Fruit fly (Drosophila melanogaster) whole organism, larva: ENCODE measurements around the gene CG31019.

Experiments used
- noc ChIP-seq: fragments of 200-800 bp; sonication (Bioruptor generic); optimal IDR thresholded peaks from 3 replicates; lab custom pipeline; 2019; ENCODE audit warnings: missing biosample characterization, mild to moderate bottlenecking, missing genetic modification characterization, moderate library complexity

CG31019 gene

DNA sequence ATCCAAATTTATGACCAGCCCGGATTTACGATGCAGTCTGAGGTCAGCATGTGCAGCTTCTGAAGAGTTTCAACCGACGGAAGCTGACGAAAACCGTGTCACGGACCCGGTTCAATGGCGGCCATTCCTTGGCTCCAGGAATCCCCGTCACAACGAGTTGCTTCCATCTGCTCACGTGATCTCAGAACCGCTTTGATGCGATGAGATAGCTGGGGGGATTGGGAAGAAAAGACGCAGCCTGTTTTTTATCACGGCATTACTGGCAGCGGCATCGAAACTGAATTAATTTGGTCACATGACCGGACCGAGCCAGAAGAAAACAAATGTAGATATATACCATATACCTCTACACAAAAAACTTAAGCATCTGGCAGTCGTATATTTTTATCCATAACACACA, 6.0 kb upstream of the CG31019 start:
- TF ChIP-seq noc (tag; lab: Kevin White, UChicago) = no peak

DNA sequence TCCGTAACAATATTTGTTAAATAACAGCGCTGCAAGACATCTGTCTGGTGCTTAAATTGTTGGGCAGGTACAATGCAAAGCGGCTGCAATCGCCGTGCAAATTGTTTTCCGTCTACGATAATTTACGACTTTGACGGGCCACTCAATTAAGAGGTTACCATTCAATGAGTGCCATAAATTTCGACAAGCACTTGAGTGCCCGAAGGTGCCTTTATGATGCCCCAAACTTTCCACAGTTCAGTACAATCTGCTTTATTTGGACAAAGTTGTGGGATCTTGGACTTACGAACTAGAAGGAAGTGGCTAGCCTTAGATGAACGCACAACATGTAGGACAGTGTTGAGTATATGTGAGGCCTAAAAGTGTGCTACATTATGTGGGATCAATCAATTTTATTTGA, 4.1 kb upstream of the CG31019 start:
- peak; percentile 50 for TF ChIP-seq noc (tag; lab: Kevin White, UChicago)

DNA sequence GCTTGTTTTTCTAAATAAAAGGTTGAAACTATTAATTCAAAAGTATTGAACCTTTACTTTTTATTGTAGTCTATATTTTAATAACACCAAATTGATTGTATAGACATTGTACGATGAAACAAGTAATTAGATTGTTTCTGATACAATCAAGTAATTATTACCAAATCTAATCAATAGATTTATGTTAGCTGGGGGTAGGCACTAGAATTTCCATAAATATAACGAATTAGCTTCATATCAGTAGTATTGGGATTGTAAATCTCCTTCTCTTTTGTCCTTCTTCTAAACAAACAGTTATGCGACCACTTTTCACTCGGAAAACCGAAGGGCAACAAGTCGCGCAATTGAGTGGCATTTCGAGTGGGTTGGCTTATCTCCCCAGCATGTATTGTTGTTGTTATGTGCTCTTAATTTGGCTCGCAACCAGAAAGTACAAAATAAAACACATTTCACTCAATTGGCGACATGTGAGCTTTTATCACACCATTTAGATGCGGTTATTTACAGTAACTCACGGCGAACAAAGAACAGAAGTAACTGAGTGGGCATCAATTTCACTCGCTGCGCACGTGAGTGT, 2.7 kb downstream of the CG31019 start:
- no peak for TF ChIP-seq noc (tag; lab: Kevin White, UChicago)

DNA sequence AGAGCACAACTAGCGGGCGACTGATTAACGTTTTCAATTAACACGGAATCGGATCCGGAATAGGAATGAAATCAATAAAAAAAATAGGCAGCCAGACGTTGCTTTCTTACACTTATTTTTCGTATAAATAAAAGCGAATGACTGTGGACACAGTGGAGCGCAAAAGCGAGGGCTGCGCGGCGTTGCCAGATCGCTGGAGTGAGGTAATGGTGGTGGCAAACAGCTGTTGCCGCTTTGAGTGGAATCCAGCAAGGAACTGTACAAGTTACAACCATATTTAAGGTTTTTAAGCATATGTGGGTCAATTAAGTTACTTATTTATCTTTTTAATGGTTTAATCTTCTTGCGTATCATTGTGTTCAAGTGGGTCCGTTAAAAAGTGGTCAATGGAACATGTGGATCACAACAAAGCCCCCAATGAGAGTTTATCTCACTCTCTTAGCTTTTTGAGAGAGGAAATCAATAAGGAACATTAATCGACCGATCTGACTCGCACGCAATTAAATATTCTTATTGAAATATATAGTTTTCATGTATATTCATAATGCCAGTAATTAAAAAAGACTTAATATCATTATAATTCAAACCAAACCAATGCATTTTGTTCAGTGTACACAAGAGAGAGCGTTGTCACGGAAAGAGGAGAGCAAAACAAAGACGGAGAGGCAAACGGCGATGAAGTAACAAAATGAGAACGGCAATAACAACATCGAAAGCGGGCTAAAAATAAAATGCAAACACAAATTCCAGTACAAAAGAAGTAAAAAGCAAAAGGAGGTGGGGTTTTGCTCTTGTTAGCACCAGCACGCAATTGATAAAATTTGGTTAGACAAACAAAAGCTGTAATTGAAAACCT, 3.6 kb downstream of the CG31019 start:
- TF ChIP-seq noc (tag; lab: Kevin White, UChicago) = peak; percentile 80

DNA sequence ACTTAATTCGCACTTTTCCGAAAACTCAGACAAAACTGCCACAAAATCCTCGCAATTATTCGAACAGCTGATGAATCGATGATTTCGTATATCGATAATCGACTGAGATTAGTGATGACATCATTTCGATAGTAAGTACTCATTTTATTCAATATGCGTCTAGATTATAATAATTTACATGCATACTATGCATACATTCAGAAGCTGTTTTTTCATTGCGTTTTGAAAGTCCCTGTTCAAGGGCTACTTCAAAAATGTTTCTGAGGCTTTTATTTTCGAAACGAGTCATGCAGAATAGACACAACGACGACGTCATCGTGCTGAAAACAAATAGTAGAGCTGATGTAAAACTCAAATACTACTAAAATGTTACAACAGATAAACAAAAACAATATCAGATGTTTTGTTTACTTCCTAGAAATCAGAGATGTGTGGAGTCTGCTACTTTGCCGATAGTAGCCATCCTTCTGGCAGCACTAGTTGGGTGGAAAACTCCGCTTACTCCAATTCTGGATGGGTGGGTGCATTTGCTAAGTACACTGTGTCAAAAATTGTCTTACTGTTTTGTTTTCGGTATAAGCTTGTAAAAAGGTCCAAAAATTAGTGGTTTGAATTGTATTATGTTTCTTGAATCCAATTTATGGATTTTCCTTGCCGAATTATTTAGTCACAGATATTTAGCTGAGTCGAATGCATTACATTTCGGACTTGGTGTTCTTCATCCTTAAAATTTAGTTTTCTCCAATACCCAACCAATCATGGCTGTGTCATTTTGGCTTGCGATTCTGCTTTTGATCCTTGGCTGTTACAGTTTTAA, 4.8 kb downstream of the CG31019 start, which contains the start of the genes CG2246 and CG31021:
TSS of gene CG2246 (minus strand) at position 50 of the 817 bp plus-strand sequence.
TSS of gene CG31021 (plus strand) at position 767 of the 817 bp plus-strand sequence.
- no peak for TF ChIP-seq noc (tag; lab: Kevin White, UChicago)

DNA sequence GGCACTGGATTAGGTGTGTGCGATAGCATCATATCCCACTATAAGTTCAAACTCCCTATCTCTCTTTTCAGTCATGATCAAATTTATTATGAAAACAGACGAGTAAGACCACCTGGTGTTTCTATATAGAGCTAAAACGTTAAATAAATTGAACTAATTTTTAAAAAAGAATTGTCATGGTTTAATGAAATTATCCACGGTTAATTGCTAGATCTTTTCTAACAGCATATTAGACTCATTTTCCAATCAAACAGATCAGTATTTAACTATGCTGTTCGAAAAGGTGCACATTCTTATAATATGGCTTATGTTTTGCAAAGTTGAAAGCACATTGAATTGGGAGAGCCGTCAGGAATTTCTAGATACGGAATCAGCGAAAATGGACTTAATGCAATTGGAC, 7.1 kb downstream of the CG31019 start, which contains the start of gene PH4alphaNE3:
TSS of gene PH4alphaNE3 (plus strand) at position 301 of the 400 bp plus-strand sequence.
- TF ChIP-seq noc (tag; lab: Kevin White, UChicago) = no peak

DNA sequence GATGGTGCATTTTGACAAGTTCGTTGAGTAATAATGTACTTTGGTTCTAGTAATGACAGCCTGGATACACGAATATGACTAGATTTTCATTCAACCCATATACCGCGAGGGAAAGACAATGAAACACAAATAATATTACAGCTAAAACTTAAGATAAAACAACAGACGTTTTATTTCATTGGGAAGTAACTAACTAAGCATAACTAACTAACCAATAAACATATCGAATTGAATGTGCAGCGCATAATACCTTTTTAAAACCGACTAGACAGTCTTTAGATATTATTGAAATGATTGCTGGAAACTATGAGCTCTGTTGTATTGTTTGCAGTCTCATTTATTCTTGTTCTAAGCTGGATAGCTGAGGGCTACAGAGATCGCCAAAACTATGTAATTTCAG, 9.1 kb downstream of the CG31019 start, which contains the start of gene CG31016:
TSS of gene CG31016 (plus strand) at position 301 of the 400 bp plus-strand sequence.
- no peak for TF ChIP-seq noc (tag; lab: Kevin White, UChicago)

DNA sequence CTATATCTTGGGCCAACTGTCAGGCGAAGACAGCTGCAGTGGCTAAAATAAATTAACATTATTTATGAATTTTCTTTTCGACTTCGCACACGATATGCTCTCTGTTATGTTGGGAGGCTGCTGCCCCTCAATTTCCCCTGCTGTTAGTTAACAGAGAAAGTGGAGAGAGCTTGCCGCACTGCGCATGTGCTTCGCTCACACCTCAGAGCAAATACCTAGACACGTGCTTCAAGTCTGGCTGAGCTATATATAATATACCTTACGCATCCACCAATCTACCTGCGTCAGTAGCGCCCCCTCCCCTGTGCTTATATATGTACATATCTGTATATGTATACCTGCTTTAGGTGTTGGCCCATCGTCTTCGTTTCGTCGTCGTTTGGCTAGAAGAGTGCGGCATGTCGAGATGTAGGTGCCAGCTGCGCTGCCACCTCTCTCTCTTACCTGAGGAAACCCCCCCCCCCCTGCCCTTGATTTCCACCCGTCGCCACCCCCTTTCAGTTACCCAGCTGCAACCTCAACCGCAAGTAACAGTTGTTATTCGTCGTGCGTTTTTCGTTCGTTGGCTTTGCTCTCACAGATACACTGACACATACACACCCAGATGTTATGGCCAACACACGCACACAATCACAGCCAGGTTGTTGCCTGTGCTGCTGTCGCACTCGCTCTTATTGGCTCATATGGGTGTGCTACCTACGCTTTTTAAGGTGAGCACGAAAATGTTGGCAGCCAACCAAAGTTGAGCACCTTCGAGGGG, 19.5 kb downstream of the CG31019 start:
- no peak for TF ChIP-seq noc (tag; lab: Kevin White, UChicago)

DNA sequence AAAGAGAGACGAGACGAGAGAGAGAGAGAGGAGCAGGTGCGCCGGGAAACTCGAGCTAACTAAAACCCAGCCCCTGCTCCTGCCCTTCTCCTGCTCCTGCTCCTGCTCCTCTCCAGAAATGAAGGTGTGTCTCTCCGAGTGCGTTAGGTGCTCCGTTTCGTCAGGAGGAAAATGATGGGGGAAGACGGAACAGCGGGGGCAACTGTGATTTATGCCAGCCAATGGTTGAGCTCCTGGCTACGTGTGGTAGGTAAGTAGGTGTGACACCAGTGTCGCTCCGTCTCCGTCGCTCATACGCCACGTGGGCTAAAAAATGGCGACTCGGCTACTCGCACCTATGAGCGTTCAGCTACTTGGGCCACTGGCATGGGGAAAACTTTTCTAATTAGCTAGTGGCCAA, 20.7 kb downstream of the CG31019 start:
- TF ChIP-seq noc (tag; lab: Kevin White, UChicago) = no peak

DNA sequence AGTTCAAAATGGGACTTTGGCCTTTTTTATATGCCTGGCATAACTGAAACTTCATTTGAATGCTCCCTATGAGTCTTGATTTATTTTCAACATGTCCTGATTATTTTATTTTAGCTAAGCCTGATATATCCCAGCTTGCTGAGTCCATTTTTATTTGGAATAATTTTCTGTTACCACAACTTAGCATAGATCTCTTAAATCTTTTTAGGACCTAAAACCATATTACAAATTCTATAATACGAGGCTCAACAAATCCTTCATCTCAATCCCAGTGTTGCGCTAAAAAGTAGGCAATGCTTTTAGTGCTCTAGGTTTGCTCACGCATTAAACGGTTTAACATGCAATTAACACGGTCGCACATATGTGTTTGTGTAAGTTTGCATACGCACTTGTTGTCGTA, 25.0 kb downstream of the CG31019 start, which contains the start of gene CG44954:
TSS of gene CG44954 (minus strand) at position 101 of the 400 bp plus-strand sequence.
- no peak for TF ChIP-seq noc (tag; lab: Kevin White, UChicago)

DNA sequence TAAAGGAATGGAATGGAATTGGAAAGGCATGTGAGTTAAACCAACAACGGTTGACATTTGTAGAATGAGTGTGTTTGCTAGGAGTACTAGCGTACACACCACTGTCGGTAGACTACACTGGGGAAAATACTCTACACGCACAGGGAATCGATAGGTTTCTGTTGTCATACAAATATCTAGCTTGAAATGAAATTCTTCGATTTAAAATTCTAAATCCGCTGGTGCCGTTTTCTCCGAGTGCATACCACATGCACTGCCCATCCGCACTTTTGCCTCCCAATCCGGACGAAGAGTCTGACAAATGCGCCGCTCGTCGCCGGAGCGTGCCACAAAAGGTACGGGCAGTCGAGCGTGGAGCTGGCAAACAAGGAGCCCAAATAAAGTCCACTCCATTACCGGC, 32.1 kb downstream of the CG31019 start, which contains the start of gene CG2267:
TSS of gene CG2267 (minus strand) at position 101 of the 400 bp plus-strand sequence.
- TF ChIP-seq noc (tag; lab: Kevin White, UChicago) = no peak

DNA sequence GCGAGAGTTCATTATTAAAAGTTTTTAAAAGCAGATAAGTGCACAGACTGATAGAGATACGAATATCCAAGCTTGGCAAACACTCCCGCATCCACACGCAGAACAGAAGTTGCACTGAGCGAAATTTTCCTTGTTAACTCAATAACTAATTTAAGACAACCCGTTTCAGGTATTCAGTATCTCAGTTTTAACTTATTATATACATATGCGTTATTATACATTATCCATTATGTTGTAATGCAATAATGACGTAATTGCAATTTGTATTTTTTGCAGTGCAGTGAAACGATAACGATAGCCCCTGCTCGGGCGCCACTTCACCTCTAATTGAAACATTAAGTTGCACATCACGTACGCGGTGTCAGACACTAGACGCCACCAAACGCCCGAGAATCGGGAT, 46.4 kb downstream of the CG31019 start:
- no peak for TF ChIP-seq noc (tag; lab: Kevin White, UChicago)

DNA sequence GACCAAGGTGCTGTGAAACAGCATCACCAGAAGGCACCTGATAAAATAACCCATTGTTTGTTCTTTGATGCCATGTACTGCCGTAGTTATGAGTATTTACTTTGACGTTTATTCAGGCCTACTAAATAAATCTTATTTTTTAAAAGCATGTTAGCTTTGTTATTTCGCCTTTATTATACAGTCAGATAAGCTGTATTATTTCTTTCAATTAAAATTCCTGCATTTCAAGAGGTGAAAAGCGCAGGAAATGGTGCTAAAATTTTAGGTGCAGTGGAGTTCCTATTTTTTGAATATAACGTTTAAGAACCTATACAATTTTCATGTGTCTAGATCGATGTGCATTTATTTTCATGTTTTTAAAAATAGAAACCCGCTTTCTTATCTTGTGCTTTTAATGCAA, 49.0 kb downstream of the CG31019 start, which contains the start of gene CG31013:
TSS of gene CG31013 (minus strand) at position 101 of the 400 bp plus-strand sequence.
- TF ChIP-seq noc (tag; lab: Kevin White, UChicago) = no peak

DNA sequence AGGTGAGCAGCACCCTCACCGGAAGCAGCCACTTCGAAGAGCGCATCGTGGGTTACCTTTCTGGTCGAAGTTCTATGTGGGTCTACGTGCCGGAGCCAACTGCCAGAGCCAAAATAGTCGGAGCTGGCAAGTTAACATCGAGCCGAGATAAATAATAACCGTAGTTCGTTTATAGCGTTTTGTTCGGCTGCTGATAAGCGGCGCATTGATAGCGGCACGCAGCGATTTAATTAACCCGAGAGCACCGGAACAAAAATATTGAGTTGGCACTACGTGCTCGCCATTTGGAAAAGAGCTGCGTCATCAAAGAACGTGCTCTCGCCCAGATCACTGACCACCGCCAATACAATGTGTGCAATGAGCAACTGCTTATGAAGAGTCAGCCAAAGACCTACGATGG, 51.6 kb downstream of the CG31019 start, which contains the start of gene PH4alphaPV:
TSS of gene PH4alphaPV (minus strand) at position 101 of the 400 bp plus-strand sequence.
- TF ChIP-seq noc (tag; lab: Kevin White, UChicago) = no peak
